Fruit fly (Drosophila melanogaster): Measurements from ENCODE around the gene Dyro.
A peak's percentile ranks its signal among the peaks of the same experiment; 100 is the strongest.

Gene Dyro

dm6 chr3L:11251721-11252423 lies 43.8 kb downstream of the Dyro start, which contains the start of gene scyl (continued):
- peak; percentile 91 for TF ChIP-seq ash1 (GFP tag; optimal IDR thresholded peaks at IDR 0.05)
- TF ChIP-seq lilli (GFP tag; optimal IDR thresholded peaks at IDR 0.05), result peak; percentile 83
- TF ChIP-seq toy (GFP tag; IDR thresholded peaks at IDR 0.05), result no peak; the same call in 1 of the 2 replicates
- peak; percentile 68 for TF ChIP-seq ac (GFP tag; optimal IDR thresholded peaks at IDR 0.05)
- TF ChIP-seq Bteb2 (GFP tag; optimal IDR thresholded peaks at IDR 0.05), result no peak
- peak; percentile 23 to 26 for TF ChIP-seq Hr51 (GFP tag; optimal IDR thresholded peaks at IDR 0.05)
- no peak for TF ChIP-seq CG14710 (tag; optimal IDR thresholded peaks at IDR 0.05)
- TF ChIP-seq CG10543 (GFP tag; optimal IDR thresholded peaks at IDR 0.05), result peak; percentile 86
- peak; percentile 48 for TF ChIP-seq Fer3 (tag; optimal IDR thresholded peaks at IDR 0.05)
- TF ChIP-seq gsb (GFP tag; IDR thresholded peaks at IDR 0.05), result peak; percentile 57
- peak; percentile 83 for TF ChIP-seq MTF-1 (GFP tag; optimal IDR thresholded peaks at IDR 0.05; ENCODE audit: borderline replicate concordance)
- TF ChIP-seq ftz-f1 (GFP tag; optimal IDR thresholded peaks at IDR 0.05), result peak; percentile 65
- TF ChIP-seq CG31365 (tag; optimal IDR thresholded peaks at IDR 0.05), result peak; percentile 58
- no peak for TF ChIP-seq vnd (GFP tag; IDR thresholded peaks at IDR 0.05; ENCODE audit: partially characterized antibody)
- peak; percentile 43 for TF ChIP-seq CG8944 (GFP tag; optimal IDR thresholded peaks at IDR 0.05)
- TF ChIP-seq dysf (GFP tag; IDR thresholded peaks at IDR 0.05), result peak; percentile 53; the same call in 1 of the 3 replicates
- peak; percentile 48 for TF ChIP-seq grau (tag; optimal IDR thresholded peaks at IDR 0.05)
- TF ChIP-seq Vsx1 (GFP tag; optimal IDR thresholded peaks at IDR 0.05), result peak; percentile 43
- no peak for TF ChIP-seq CG8765 (GFP tag; IDR thresholded peaks at IDR 0.05)
- TF ChIP-seq Hey (tag; optimal IDR thresholded peaks at IDR 0.05), result peak; percentile 4
- TF ChIP-seq CG7271 (tag; optimal IDR thresholded peaks at IDR 0.05), result peak; percentile 48
- no peak; the same call in 1 of the 2 replicates for TF ChIP-seq Ravus (GFP tag; IDR thresholded peaks at IDR 0.05)
- TF ChIP-seq Atf3 (GFP tag; optimal IDR thresholded peaks at IDR 0.05), result peak; percentile 36
- TF ChIP-seq CG2202 (tag; optimal IDR thresholded peaks at IDR 0.05), result peak; percentile 61
- TF ChIP-seq CG11696 (GFP tag; IDR thresholded peaks at IDR 0.05), result peak; percentile 47
- peak; percentile 41 for TF ChIP-seq CG18262 (tag; optimal IDR thresholded peaks at IDR 0.05)
- TF ChIP-seq CG8290 (GFP tag; optimal IDR thresholded peaks at IDR 0.05), result peak; percentile 26
- peak; percentile 43 to 85 for TF ChIP-seq CG8290 (tag; optimal IDR thresholded peaks at IDR 0.05)
- peak; percentile 13 for TF ChIP-seq bcd (GFP tag; optimal IDR thresholded peaks at IDR 0.05)
- TF ChIP-seq CG17186 (GFP tag; optimal IDR thresholded peaks at IDR 0.05), result peak; percentile 28
- peak; percentile 26; the same call in 1 of the 2 replicates for TF ChIP-seq MBD-R2 (GFP tag; IDR thresholded peaks at IDR 0.05)
- no peak for TF ChIP-seq sima (GFP tag; optimal IDR thresholded peaks at IDR 0.05)
- peak; percentile 52 for TF ChIP-seq trem (tag; optimal IDR thresholded peaks at IDR 0.05)
- TF ChIP-seq Adf1 (GFP tag; IDR thresholded peaks at IDR 0.05), result peak; percentile 80
- TF ChIP-seq NC2α (GFP tag; optimal IDR thresholded peaks at IDR 0.05), result peak; percentile 90
- peak; percentile 69; the same call in 1 of the 2 replicates for TF ChIP-seq Drgx (GFP tag; IDR thresholded peaks at IDR 0.05)
- peak; percentile 49 for TF ChIP-seq HHEX (GFP tag; optimal IDR thresholded peaks at IDR 0.05)
- no peak for TF ChIP-seq CG15696 (tag; optimal IDR thresholded peaks at IDR 0.05)
- peak; percentile 42 to 75 for TF ChIP-seq bsh (GFP tag; optimal IDR thresholded peaks at IDR 0.05)
- TF ChIP-seq CG14667 (GFP tag; IDR thresholded peaks at IDR 0.05), result no peak
- peak; percentile 90 for TF ChIP-seq ci (GFP tag; IDR thresholded peaks at IDR 0.05)
- peak; percentile 59 for TF ChIP-seq CG2875 (GFP tag; optimal IDR thresholded peaks at IDR 0.05)
- TF ChIP-seq CG5953 (GFP tag; IDR thresholded peaks at IDR 0.05), result peak; percentile 72; the same call in 1 of the 2 replicates
- no peak for TF ChIP-seq CG4404 (GFP tag; IDR thresholded peaks at IDR 0.05)
- TF ChIP-seq luna (GFP tag; optimal IDR thresholded peaks at IDR 0.05), result no peak
- no peak for TF ChIP-seq Dref (GFP tag; IDR thresholded peaks at IDR 0.05)
- no peak for TF ChIP-seq CG15073 (GFP tag; optimal IDR thresholded peaks at IDR 0.05)
- peak; percentile 65 for TF ChIP-seq CG18599 (GFP tag; optimal IDR thresholded peaks at IDR 0.05)
- TF ChIP-seq TFAM (GFP tag; optimal IDR thresholded peaks at IDR 0.05), result no peak

Measured in whole organism, embryonic.